Worm (Caenorhabditis elegans) whole organism, L1 larva: ENCODE data around the gene hpo-26.
A peak's percentile ranks its signal among the peaks of the same experiment; 100 is the strongest.

ENCODE experiments used
- C16A3.4 ChIP-seq: fragments of 150-350 bp; optimal IDR thresholded peaks from 2 replicates; lab custom pipeline; 2014; ENCODE audit warnings: missing biosample characterization, missing genetic modification characterization
- alr-1 ChIP-seq: fragments of 200-800 bp; sonication (Bioruptor generic); optimal IDR thresholded peaks from 2 replicates; lab custom pipeline; 2018; ENCODE audit warnings: borderline replicate concordance, mild to moderate bottlenecking, missing genetic modification characterization, missing compliant biosample characterization
- blmp-1 ChIP-seq: fragments of 150-350 bp; optimal IDR thresholded peaks from 2 replicates; lab custom pipeline; 2014; ENCODE audit warnings: missing biosample characterization, missing genetic modification characterization
- ceh-82 ChIP-seq, 3 experiments: fragments of 150-350 bp in 1 of 3; sonication (generic microtip) in 2 of 3; optimal IDR thresholded peaks; 2 replicates each; lab custom pipeline; 2014 to 2017; ENCODE audit warnings: missing biosample characterization in 3 of 3, missing genetic modification characterization in 3 of 3
- ceh-90 ChIP-seq: sonication (generic microtip); optimal IDR thresholded peaks from 2 replicates; lab custom pipeline; 2016; ENCODE audit warnings: missing genetic modification characterization, missing compliant biosample characterization
- dpl-1 ChIP-seq, 3 experiments: fragments of 150-350 bp in 2 of 3; sonication (generic microtip) in 1 of 3; optimal IDR thresholded peaks; 2 replicates each; lab custom pipeline; 2014 to 2017; ENCODE audit warnings: missing biosample characterization in 3 of 3, missing genetic modification characterization in 3 of 3, missing genetic modification reagents in 3 of 3
- dsc-1 ChIP-seq: sonication (generic microtip); optimal IDR thresholded peaks from 2 replicates; lab custom pipeline; 2016; ENCODE audit warnings: mild to moderate bottlenecking, missing genetic modification characterization, missing compliant biosample characterization
- efl-1 ChIP-seq, 4 experiments: fragments of 150-350 bp; optimal IDR thresholded peaks in 3 of 4; peaks in 1 of 4; 1 replicate in 1 of 4; 2 replicates in 3 of 4; lab custom pipeline; 2014; ENCODE audit warnings: missing biosample characterization in 2 of 4, missing genetic modification characterization in 2 of 4, missing genetic modification reagents in 2 of 4
- egl-27 ChIP-seq, 2 experiments: fragments of 150-350 bp in 1 of 2; sonication (generic microtip); optimal IDR thresholded peaks; 3 replicates each; lab custom pipeline; 2017 to 2018; ENCODE audit warnings: missing biosample characterization in 2 of 2, missing genetic modification characterization in 2 of 2, missing genetic modification reagents in 2 of 2
- elt-2 ChIP-seq: sonication (generic microtip); optimal IDR thresholded peaks from 2 replicates; lab custom pipeline; 2016; ENCODE audit warnings: missing genetic modification characterization, mild to moderate bottlenecking, inconsistent platforms, missing compliant biosample characterization, missing genetic modification reagents
- elt-3 ChIP-seq, 6 experiments: fragments of 150-350 bp in 1 of 6; sonication (generic microtip); optimal IDR thresholded peaks; 2 replicates each; lab custom pipeline; 2017 to 2018; ENCODE audit warnings: missing biosample characterization in 6 of 6, missing genetic modification characterization in 6 of 6, inconsistent platforms in 1 of 6
- fkh-4 ChIP-seq: sonication (generic microtip); optimal IDR thresholded peaks from 2 replicates; lab custom pipeline; 2016; ENCODE audit warnings: missing compliant biosample characterization, missing genetic modification characterization, borderline replicate concordance
- fkh-8 ChIP-seq: sonication (generic microtip); optimal IDR thresholded peaks from 2 replicates; lab custom pipeline; 2016; ENCODE audit warnings: mild to moderate bottlenecking, missing genetic modification characterization, missing compliant biosample characterization
- hlh-17 ChIP-seq: fragments of 200-800 bp; sonication (Bioruptor generic); optimal IDR thresholded peaks from 2 replicates; lab custom pipeline; 2018; ENCODE audit warnings: missing genetic modification characterization, mild to moderate bottlenecking, missing compliant biosample characterization, moderate library complexity, borderline replicate concordance
- hlh-4 ChIP-seq: sonication (generic microtip); optimal IDR thresholded peaks from 2 replicates; lab custom pipeline; 2016; ENCODE audit warnings: mild to moderate bottlenecking, missing genetic modification characterization, missing compliant biosample characterization
- hpl-2 ChIP-seq: fragments of 150-350 bp; optimal IDR thresholded peaks from 2 replicates; lab custom pipeline; 2014; ENCODE audit warnings: missing biosample characterization, missing genetic modification reagents, missing genetic modification characterization
- jun-1 ChIP-seq: fragments of 150-350 bp; optimal IDR thresholded peaks from 2 replicates; lab custom pipeline; 2014; ENCODE audit warnings: missing biosample characterization, missing genetic modification reagents, missing genetic modification characterization
- lin-13 ChIP-seq: fragments of 150-350 bp; optimal IDR thresholded peaks from 2 replicates; lab custom pipeline; 2014; ENCODE audit warnings: missing biosample characterization, missing genetic modification reagents, missing genetic modification characterization
- lin-14 ChIP-seq: fragments of 200-800 bp; sonication (Bioruptor generic); optimal IDR thresholded peaks from 2 replicates; lab custom pipeline; 2018; ENCODE audit warnings: mild to moderate bottlenecking, missing genetic modification characterization, moderate library complexity, missing compliant biosample characterization
- lin-35 ChIP-seq, 2 experiments: fragments of 150-350 bp; optimal IDR thresholded peaks; 2 replicates each; lab custom pipeline; 2014; ENCODE audit warnings: missing biosample characterization in 2 of 2, missing genetic modification characterization in 2 of 2, missing genetic modification reagents in 2 of 2
- mep-1 ChIP-seq: fragments of 150-350 bp; optimal IDR thresholded peaks from 2 replicates; lab custom pipeline; 2014; ENCODE audit warnings: missing biosample characterization, missing genetic modification characterization
- nhr-12 ChIP-seq: sonication (generic microtip); optimal IDR thresholded peaks from 2 replicates; lab custom pipeline; 2017; ENCODE audit warnings: missing biosample characterization, missing genetic modification characterization
- nhr-19 ChIP-seq: fragments of 200-800 bp; sonication (Bioruptor generic); conservative IDR thresholded peaks from 2 replicates; pipeline ENCODE4 v1.3.6; 2022; ENCODE audit warnings: missing genetic modification characterization, missing compliant biosample characterization
- nhr-28 ChIP-seq: fragments of 150-350 bp; optimal IDR thresholded peaks from 2 replicates; lab custom pipeline; 2014; ENCODE audit warnings: missing biosample characterization, missing genetic modification characterization
- nhr-47 ChIP-seq: sonication (generic microtip); optimal IDR thresholded peaks from 2 replicates; lab custom pipeline; 2016; ENCODE audit warnings: mild to moderate bottlenecking, missing genetic modification characterization, moderate library complexity, missing compliant biosample characterization
- nhr-71 ChIP-seq: sonication (generic microtip); optimal IDR thresholded peaks from 2 replicates; lab custom pipeline; 2016; ENCODE audit warnings: mild to moderate bottlenecking, missing genetic modification characterization, moderate library complexity, missing compliant biosample characterization
- nhr-77 ChIP-seq: fragments of 150-350 bp; optimal IDR thresholded peaks from 2 replicates; lab custom pipeline; 2014; ENCODE audit warnings: missing biosample characterization, missing genetic modification characterization
- nhr-84 ChIP-seq: sonication (generic microtip); optimal IDR thresholded peaks from 2 replicates; lab custom pipeline; 2017; ENCODE audit warnings: missing biosample characterization, missing genetic modification characterization
- nhr-85 ChIP-seq: sonication (generic microtip); peaks from one replicate; lab custom pipeline; 2016; ENCODE audit warnings: missing genetic modification characterization, inconsistent platforms, missing compliant biosample characterization
- pag-3 ChIP-seq: sonication (generic microtip); optimal IDR thresholded peaks from 2 replicates; lab custom pipeline; 2017; ENCODE audit warnings: missing genetic modification characterization, mild to moderate bottlenecking, missing compliant biosample characterization, antibody characterized with exemption, borderline replicate concordance; ENCODE audit not compliant: insufficient read depth
- pax-3 ChIP-seq: fragments of 200-800 bp; sonication (Bioruptor generic); optimal IDR thresholded peaks from 2 replicates; lab custom pipeline; 2018; ENCODE audit warnings: mild to moderate bottlenecking, missing genetic modification characterization, moderate library complexity, missing compliant biosample characterization
- pqm-1 ChIP-seq: sonication (generic microtip); optimal IDR thresholded peaks from 3 replicates; lab custom pipeline; 2017; ENCODE audit warnings: missing biosample characterization, missing genetic modification characterization
- rnt-1 ChIP-seq: sonication (generic microtip); optimal IDR thresholded peaks from 2 replicates; lab custom pipeline; 2016; ENCODE audit warnings: mild to moderate bottlenecking, missing genetic modification characterization, moderate library complexity, missing compliant biosample characterization
- skn-1 ChIP-seq: fragments of 150-350 bp; optimal IDR thresholded peaks from 2 replicates; lab custom pipeline; 2014; ENCODE audit warnings: missing biosample characterization, missing genetic modification characterization
- snu-23 ChIP-seq: sonication (generic microtip); optimal IDR thresholded peaks from 2 replicates; lab custom pipeline; 2016; ENCODE audit warnings: missing genetic modification characterization, missing compliant biosample characterization
- sox-4 ChIP-seq: sonication (generic microtip); optimal IDR thresholded peaks from 2 replicates; lab custom pipeline; 2016; ENCODE audit warnings: missing genetic modification characterization, missing compliant biosample characterization
- sup-37 ChIP-seq: fragments of 200-800 bp; sonication (Bioruptor generic); optimal IDR thresholded peaks from 2 replicates; lab custom pipeline; 2018; ENCODE audit warnings: mild to moderate bottlenecking, missing genetic modification characterization, missing compliant biosample characterization
- unc-130 ChIP-seq: fragments of 150-350 bp; optimal IDR thresholded peaks from 2 replicates; lab custom pipeline; 2017; ENCODE audit warnings: missing biosample characterization, missing genetic modification characterization, inconsistent platforms
- unc-86 ChIP-seq: sonication (generic microtip); optimal IDR thresholded peaks from 2 replicates; lab custom pipeline; 2016; ENCODE audit warnings: missing genetic modification characterization, missing compliant biosample characterization
- unc-98 ChIP-seq: fragments of 200-800 bp; sonication (Bioruptor generic); IDR thresholded peaks from 2 replicates; pipeline ENCODE4 v1.3.6; 2022; ENCODE audit warnings: missing genetic modification characterization, missing compliant biosample characterization
- vab-15 ChIP-seq: sonication (generic microtip); optimal IDR thresholded peaks from 2 replicates; lab custom pipeline; 2017; ENCODE audit warnings: missing genotype, mild to moderate bottlenecking, missing genetic modification characterization, missing compliant biosample characterization
- zip-4 ChIP-seq: fragments of 200-800 bp; sonication (Bioruptor generic); optimal IDR thresholded peaks from 2 replicates; lab custom pipeline; 2018; ENCODE audit warnings: mild to moderate bottlenecking, missing genetic modification characterization, moderate library complexity, missing compliant biosample characterization
- ztf-11 ChIP-seq, 2 experiments: sonication (generic microtip); optimal IDR thresholded peaks; 2 replicates each; lab custom pipeline; 2016 to 2017; ENCODE audit warnings: missing genetic modification characterization in 2 of 2, missing biosample characterization in 1 of 2, missing compliant biosample characterization in 1 of 2
- ztf-4 ChIP-seq: fragments of 150-350 bp; optimal IDR thresholded peaks from 2 replicates; lab custom pipeline; 2014; ENCODE audit warnings: missing biosample characterization, missing genetic modification characterization

The hpo-26 gene

ce11 chrV:6516491-6517304, 16.2 kb downstream of the hpo-26 start, which contains the start of gene mdh-1:
mdh-1 (minus strand) TSS chrV:6516526.
- peak; percentile 30 to 71 for TF ChIP-seq lin-35 (GFP tag; optimal IDR thresholded peaks at IDR 0.05; lab: Kevin White, UChicago)
- TF ChIP-seq elt-3 (tag; optimal IDR thresholded peaks at IDR 0.05; lab: Kevin White, UChicago), result peak in 1 of 6 experiments; percentile 40
- TF ChIP-seq nhr-85 (tag; lab: Kevin White, UChicago), result peak; percentile 30
- no peak for TF ChIP-seq nhr-71 (tag; lab: Kevin White, UChicago)
- TF ChIP-seq dsc-1 (tag; lab: Kevin White, UChicago), result no peak
- peak; percentile 33 for TF ChIP-seq fkh-8 (tag; lab: Kevin White, UChicago)
- TF ChIP-seq elt-2 (tag; lab: Kevin White, UChicago), result peak; percentile 29
- peak; percentile 7 for TF ChIP-seq mep-1
- peak; percentile 13 for TF ChIP-seq nhr-47 (tag; lab: Kevin White, UChicago)
- peak; percentile 58 for TF ChIP-seq lin-14 (GFP tag; lab: Kevin White, UChicago)
- peak in 1 of 2 experiments; percentile 75 for TF ChIP-seq efl-1 (optimal IDR thresholded peaks at IDR 0.05; lab: Kevin White, UChicago)
- TF ChIP-seq efl-1 (GFP tag; optimal IDR thresholded peaks at IDR 0.05 in 1 of 2; lab: Kevin White, UChicago), result peak; percentile 72 to 96
- TF ChIP-seq hpl-2 (GFP tag; lab: Kevin White, UChicago), result no peak
- TF ChIP-seq pax-3 (tag; lab: Kevin White, UChicago), result peak; percentile 11
- TF ChIP-seq egl-27 (tag; optimal IDR thresholded peaks at IDR 0.05; lab: Kevin White, UChicago), result peak in 1 of 2 experiments; percentile 25
- peak; percentile 44 to 79 (median 53) for TF ChIP-seq dpl-1 (GFP tag; optimal IDR thresholded peaks at IDR 0.05; lab: Kevin White, UChicago)
- no peak for TF ChIP-seq zip-4
- peak; percentile 62 for TF ChIP-seq blmp-1 (tag; lab: Kevin White, UChicago)

ce11 chrV:6515344-6515743, 17.5 kb downstream of the hpo-26 start:
- TF ChIP-seq ceh-82 (tag; optimal IDR thresholded peaks at IDR 0.05; lab: Kevin White, UChicago) (no peak), unc-98 (GFP tag; lab: Robert Waterston, UW) (no peak), snu-23 (GFP tag; lab: Kevin White, UChicago) (no peak), ztf-11 (tag; optimal IDR thresholded peaks at IDR 0.05; lab: Kevin White, UChicago) (no peak), nhr-19 (no peak), ceh-90 (tag; lab: Kevin White, UChicago) (no peak), pag-3 (tag; lab: Kevin White, UChicago) (no peak)
- TF ChIP-seq, all 84 proteins: peak for 0

DNA sequence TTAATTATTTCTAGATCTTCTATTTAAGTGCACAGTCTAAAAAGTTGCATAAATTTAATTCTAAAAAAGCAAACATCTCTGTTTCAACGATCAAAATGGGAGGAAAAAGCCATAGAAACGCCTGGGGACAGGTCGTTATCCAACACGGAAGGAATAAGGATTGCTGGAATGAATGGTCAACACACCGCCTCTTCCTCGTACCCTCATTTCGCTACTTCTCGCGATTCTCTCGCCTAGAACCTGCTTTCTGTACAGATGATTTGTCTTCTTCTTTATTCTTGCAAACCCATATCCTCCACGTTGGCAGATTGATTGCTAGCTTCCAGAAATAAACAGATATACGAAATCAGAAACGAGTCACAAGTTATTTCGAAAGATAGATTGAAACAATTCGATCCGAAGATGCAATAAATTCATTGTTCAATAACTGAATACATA, 18.0 kb downstream of the hpo-26 start, which contains the start of gene dpy-11:
dpy-11 (minus strand) TSS at position 354 of the 438 bp plus-strand sequence.
- TF ChIP-seq mep-1 (no peak), nhr-19 (peak; percentile 44; the same call in 1 of the 2 replicates), jun-1 (tag; lab: Kevin White, UChicago) (no peak), zip-4 (no peak), lin-35 (GFP tag; optimal IDR thresholded peaks at IDR 0.05; lab: Kevin White, UChicago) (peak in 1 of 2 experiments; percentile 12), rnt-1 (tag; lab: Kevin White, UChicago) (peak; percentile 23), nhr-71 (tag; lab: Kevin White, UChicago) (peak; percentile 64), fkh-4 (tag; lab: Kevin White, UChicago) (no peak), alr-1 (no peak), lin-13 (GFP tag; lab: Kevin White, UChicago) (no peak), sup-37 (GFP tag; lab: Kevin White, UChicago) (no peak), pqm-1 (tag; lab: Kevin White, UChicago) (no peak), nhr-28 (tag; lab: Kevin White, UChicago) (no peak), fkh-8 (tag; lab: Kevin White, UChicago) (no peak), hlh-17 (GFP tag; lab: Kevin White, UChicago) (no peak), C16A3.4 (no peak), hlh-4 (tag; lab: Kevin White, UChicago) (no peak), nhr-84 (tag; lab: Kevin White, UChicago) (no peak), sox-4 (no peak), skn-1 (no peak), efl-1 (optimal IDR thresholded peaks at IDR 0.05; lab: Kevin White, UChicago) (no peak), efl-1 (GFP tag; optimal IDR thresholded peaks at IDR 0.05 in 1 of 2; lab: Kevin White, UChicago) (peak in 1 of 2 experiments; percentile 89), unc-86 (tag; lab: Kevin White, UChicago) (no peak), nhr-12 (tag; lab: Kevin White, UChicago) (no peak), ztf-4 (peak; percentile 60), nhr-47 (tag; lab: Kevin White, UChicago) (peak; percentile 13), unc-130 (tag; lab: Kevin White, UChicago) (no peak), vab-15 (no peak), nhr-77 (tag; lab: Kevin White, UChicago) (no peak)
